Fruit fly (Drosophila melanogaster) whole organism, embryonic: ENCODE measurements around the gene ImpE1.
A peak's percentile ranks its signal among the peaks of the same experiment; 100 is the strongest.

Source experiments
- Ada2b ChIP-seq: fragments of 200-800 bp; sonication (Bioruptor generic); IDR thresholded peaks from 2 replicates; pipeline ENCODE4 v1.3.6; 2022; ENCODE audit warnings: missing biosample characterization, missing genetic modification characterization
- Atf3 ChIP-seq: fragments of 200-800 bp; sonication (Bioruptor generic); optimal IDR thresholded peaks from 3 replicates; lab custom pipeline; 2016; ENCODE audit warnings: missing biosample characterization, missing genetic modification characterization
- Awh ChIP-seq: fragments of 200-800 bp; sonication (Bioruptor generic); IDR thresholded peaks from 2 replicates; pipeline ENCODE4, ENCODE4 v1.3.6; 2022; ENCODE audit warnings: missing biosample characterization, missing genetic modification characterization
- CG12744 ChIP-seq: fragments of 200-800 bp; sonication (Bioruptor generic); optimal IDR thresholded peaks from 2 replicates; lab custom pipeline; 2016; ENCODE audit warnings: missing biosample characterization, missing genetic modification characterization
- CG13424 ChIP-seq: fragments of 200-800 bp; sonication (Bioruptor generic); optimal IDR thresholded peaks from 2 replicates; lab custom pipeline; 2019; ENCODE audit warnings: missing biosample characterization, mild to moderate bottlenecking, missing genetic modification characterization, moderate library complexity
- CG15479 ChIP-seq: fragments of 200-800 bp; sonication (Bioruptor generic); optimal IDR thresholded peaks from 3 replicates; lab custom pipeline; 2019; ENCODE audit warnings: missing biosample characterization, mild to moderate bottlenecking, missing genetic modification characterization, moderate library complexity
- CG17186 ChIP-seq: fragments of 200-800 bp; sonication (Bioruptor generic); optimal IDR thresholded peaks from 3 replicates; lab custom pipeline; 2017; ENCODE audit warnings: missing biosample characterization, missing genetic modification reagents, missing genetic modification characterization
- CG2120 ChIP-seq: fragments of 200-800 bp; sonication (Bioruptor generic); optimal IDR thresholded peaks from 3 replicates; lab custom pipeline; 2016; ENCODE audit warnings: missing biosample characterization, missing genetic modification characterization
- CG2199 ChIP-seq: fragments of 200-800 bp; sonication (Bioruptor generic); IDR thresholded peaks from 3 replicates; pipeline ENCODE4 v1.3.6; 2022; ENCODE audit warnings: missing biosample characterization, missing genetic modification characterization
- CG2712 ChIP-seq: fragments of 200-800 bp; optimal IDR thresholded peaks from 3 replicates; lab custom pipeline; 2019; ENCODE audit warnings: missing biosample characterization, mild to moderate bottlenecking, missing genetic modification characterization, moderate library complexity
- CG2889 ChIP-seq: fragments of 200-800 bp; sonication (Bioruptor generic); IDR thresholded peaks from 3 replicates; pipeline ENCODE4 v1.3.6; 2022; ENCODE audit warnings: missing biosample characterization, missing genetic modification characterization
- CG30020 ChIP-seq: fragments of 200-800 bp; optimal IDR thresholded peaks from 2 replicates; lab custom pipeline; 2019; ENCODE audit warnings: missing biosample characterization, mild to moderate bottlenecking, missing genetic modification characterization, moderate library complexity
- CG32772 ChIP-seq: fragments of 200-800 bp; sonication (Bioruptor generic); IDR thresholded peaks from 2 replicates; pipeline ENCODE4 v1.3.6; 2022; ENCODE audit warnings: missing biosample characterization, missing genetic modification characterization
- CG33557 ChIP-seq: fragments of 200-800 bp; sonication (Bioruptor generic); optimal IDR thresholded peaks from 2 replicates; lab custom pipeline; 2019; ENCODE audit warnings: missing biosample characterization, mild to moderate bottlenecking, missing genetic modification characterization, moderate library complexity
- CG34224 ChIP-seq: fragments of 200-800 bp; sonication (Bioruptor generic); IDR thresholded peaks from 3 replicates; pipeline ENCODE4 v1.3.6; 2022; ENCODE audit warnings: missing biosample characterization, missing genetic modification characterization; ENCODE audit not compliant: partially characterized antibody
- CG34376 ChIP-seq: fragments of 200-800 bp; sonication (Bioruptor generic); optimal IDR thresholded peaks from 2 replicates; lab custom pipeline; 2018; ENCODE audit warnings: missing biosample characterization, mild to moderate bottlenecking, missing genetic modification characterization
- CG34422 ChIP-seq: fragments of 200-800 bp; sonication (Bioruptor generic); IDR thresholded peaks from 3 replicates; pipeline ENCODE4 v1.3.6; 2022; ENCODE audit warnings: missing biosample characterization, missing genetic modification characterization
- CG3726 ChIP-seq: fragments of 200-800 bp; sonication (Bioruptor generic); IDR thresholded peaks from 3 replicates; pipeline ENCODE4, ENCODE4 v1.3.6; 2022; ENCODE audit warnings: missing biosample characterization, missing genetic modification characterization
- CG42726 ChIP-seq: fragments of 200-800 bp; sonication (Bioruptor generic); IDR thresholded peaks from 2 replicates; pipeline ENCODE4 v1.3.6; 2022; ENCODE audit warnings: missing biosample characterization, missing genetic modification characterization; ENCODE audit not compliant: partially characterized antibody
- CG6689 ChIP-seq: fragments of 200-800 bp; sonication (Bioruptor generic); IDR thresholded peaks from 2 replicates; pipeline ENCODE4 v1.3.6; 2022; ENCODE audit warnings: missing biosample characterization, missing genetic modification characterization
- CG7928 ChIP-seq: fragments of 200-800 bp; sonication (Bioruptor generic); optimal IDR thresholded peaks from 2 replicates; lab custom pipeline; 2017; ENCODE audit warnings: missing biosample characterization, mild to moderate bottlenecking, missing genetic modification characterization
- Dbx ChIP-seq: fragments of 200-800 bp; sonication (Bioruptor generic); IDR thresholded peaks from 3 replicates; pipeline ENCODE4 v1.3.6; 2022; ENCODE audit warnings: missing biosample characterization, missing genetic modification characterization
- Doc2 ChIP-seq: fragments of 200-800 bp; sonication (Bioruptor generic); IDR thresholded peaks from 2 replicates; pipeline ENCODE4 v1.3.6; 2022; ENCODE audit warnings: missing biosample characterization, missing genetic modification characterization
- Fer3 ChIP-seq: fragments of 200-800 bp; sonication (Bioruptor generic); optimal IDR thresholded peaks from 2 replicates; lab custom pipeline; 2018; ENCODE audit warnings: missing biosample characterization, mild to moderate bottlenecking, missing genetic modification characterization, moderate library complexity
- HLH54F ChIP-seq: fragments of 200-800 bp; sonication (Bioruptor generic); optimal IDR thresholded peaks from 3 replicates; lab custom pipeline; 2016; ENCODE audit warnings: missing biosample characterization, missing genetic modification characterization
- Hey ChIP-seq: fragments of 200-800 bp; sonication (Bioruptor generic); optimal IDR thresholded peaks from 3 replicates; lab custom pipeline; 2018; ENCODE audit warnings: missing biosample characterization, mild to moderate bottlenecking, missing genetic modification characterization
- Hr39 ChIP-seq: fragments of >200 bp; optimal IDR thresholded peaks from 2 replicates; lab custom pipeline; 2017
- Hsf ChIP-seq: fragments of 200-800 bp; sonication (Bioruptor generic); optimal IDR thresholded peaks from 3 replicates; lab custom pipeline; 2016; ENCODE audit warnings: missing biosample characterization, missing genetic modification characterization
- Lhr ChIP-seq: fragments of 200-800 bp; sonication (Bioruptor generic); optimal IDR thresholded peaks from 3 replicates; lab custom pipeline; 2017; ENCODE audit warnings: mild to moderate bottlenecking, missing biosample characterization, missing genetic modification reagents, missing genetic modification characterization
- Opbp ChIP-seq: fragments of 200-800 bp; sonication (Bioruptor generic); IDR thresholded peaks from 3 replicates; pipeline ENCODE4 v1.3.6; 2022; ENCODE audit warnings: missing biosample characterization, missing genetic modification characterization; ENCODE audit not compliant: partially characterized antibody
- Scr ChIP-seq: fragments of 200-800 bp; sonication (Bioruptor generic); IDR thresholded peaks from 2 replicates; pipeline ENCODE4 v1.3.6; 2022; ENCODE audit warnings: missing biosample characterization, missing genetic modification characterization; ENCODE audit not compliant: partially characterized antibody
- Sox102F ChIP-seq: fragments of 200-800 bp; sonication (Bioruptor generic); optimal IDR thresholded peaks from 2 replicates; lab custom pipeline; 2018; ENCODE audit warnings: missing biosample characterization, mild to moderate bottlenecking, missing genetic modification characterization, moderate library complexity
- abd-A ChIP-seq: fragments of 200-800 bp; sonication (Bioruptor generic); optimal IDR thresholded peaks from 3 replicates; lab custom pipeline; 2019; ENCODE audit warnings: missing biosample characterization, mild to moderate bottlenecking, missing genetic modification characterization, moderate library complexity
- ara ChIP-seq: fragments of 200-800 bp; sonication (Bioruptor generic); IDR thresholded peaks from 2 replicates; pipeline ENCODE4 v1.3.6; 2022; ENCODE audit warnings: missing biosample characterization, missing genetic modification characterization
- ato ChIP-seq: fragments of 200-800 bp; sonication (Bioruptor generic); IDR thresholded peaks from 2 replicates; pipeline ENCODE4 v1.3.6; 2022; ENCODE audit warnings: missing biosample characterization, missing genetic modification characterization; ENCODE audit not compliant: partially characterized antibody
- bigmax ChIP-seq: fragments of 200-800 bp; sonication (Bioruptor generic); optimal IDR thresholded peaks from 2 replicates; lab custom pipeline; 2018; ENCODE audit warnings: missing biosample characterization, mild to moderate bottlenecking, missing genetic modification characterization
- bowl ChIP-seq: fragments of 200-800 bp; sonication (Bioruptor generic); IDR thresholded peaks from 2 replicates; pipeline ENCODE4 v1.3.6; 2022; ENCODE audit warnings: missing biosample characterization, missing genetic modification characterization
- chn ChIP-seq: fragments of 200-800 bp; sonication (Bioruptor generic); optimal IDR thresholded peaks from 2 replicates; lab custom pipeline; 2016; ENCODE audit warnings: missing biosample characterization, missing genetic modification characterization
- crol ChIP-seq: fragments of 200-800 bp; sonication (Bioruptor generic); IDR thresholded peaks from 2 replicates; pipeline ENCODE4 v1.3.6; 2022; ENCODE audit warnings: missing biosample characterization, missing genetic modification characterization
- emc ChIP-seq: fragments of 200-800 bp; sonication (Bioruptor generic); optimal IDR thresholded peaks from 2 replicates; lab custom pipeline; 2016; ENCODE audit warnings: missing biosample characterization, missing genetic modification characterization
- fd102C ChIP-seq: fragments of 200-800 bp; sonication (Bioruptor generic); optimal IDR thresholded peaks from 2 replicates; lab custom pipeline; 2018; ENCODE audit warnings: missing biosample characterization, mild to moderate bottlenecking, missing genetic modification characterization, moderate library complexity
- gsb ChIP-seq: fragments of 200-800 bp; sonication (Bioruptor generic); IDR thresholded peaks from 2 replicates; pipeline ENCODE4 v1.3.6; 2022; ENCODE audit warnings: missing biosample characterization, missing genetic modification characterization
- kay ChIP-seq: fragments of 200-800 bp; sonication (Bioruptor generic); optimal IDR thresholded peaks from 2 replicates; lab custom pipeline; 2016; ENCODE audit warnings: missing biosample characterization, missing genetic modification characterization
- ken ChIP-seq: fragments of 200-800 bp; sonication (Bioruptor generic); IDR thresholded peaks from 3 replicates; pipeline ENCODE4 v1.3.6; 2022; ENCODE audit warnings: missing biosample characterization, missing genetic modification characterization
- knrl ChIP-seq: fragments of 200-800 bp; sonication (Bioruptor generic); IDR thresholded peaks from 3 replicates; pipeline ENCODE4 v1.3.6; 2022; ENCODE audit warnings: missing biosample characterization, missing genetic modification characterization; ENCODE audit not compliant: partially characterized antibody
- nom ChIP-seq: fragments of 200-800 bp; sonication (Bioruptor generic); optimal IDR thresholded peaks from 2 replicates; lab custom pipeline; 2017; ENCODE audit warnings: missing biosample characterization, missing genetic modification characterization, mild to moderate bottlenecking, moderate library complexity, missing genetic modification reagents
- onecut ChIP-seq: fragments of 200-800 bp; sonication (Bioruptor generic); IDR thresholded peaks from 2 replicates; pipeline ENCODE4 v1.3.6; 2022; ENCODE audit warnings: missing biosample characterization, missing genetic modification characterization
- otp ChIP-seq: fragments of 200-800 bp; sonication (Bioruptor generic); IDR thresholded peaks from 3 replicates; pipeline ENCODE4, ENCODE4 v1.3.6; 2022; ENCODE audit warnings: missing biosample characterization, missing genetic modification characterization
- so ChIP-seq: fragments of 200-800 bp; sonication (Bioruptor generic); IDR thresholded peaks from 3 replicates; pipeline ENCODE4 v1.3.6; 2022; ENCODE audit warnings: missing biosample characterization, missing genetic modification characterization

ImpE1 gene

dm6 chr3L:8394944-8395343, 22.7 kb downstream of the ImpE1 start (continued):
- no peak for TF ChIP-seq Hsf (GFP tag; lab: Kevin White, UChicago)
- peak; percentile 72 for TF ChIP-seq Opbp (GFP tag; lab: Robert Waterston, UW)
- TF ChIP-seq HLH54F = no peak
- TF ChIP-seq ato (GFP tag; lab: Robert Waterston, UW) = 0 out of 2 replicates have a peak, but pooled peaks have one; percentile 25
- TF ChIP-seq CG42726 (GFP tag; lab: Robert Waterston, UW) = peak; percentile 53; the same call in 1 of the 2 replicates

- TF ChIP-seq Hr39 (lab: Kevin White, UChicago) (no peak), nom (GFP tag; lab: Kevin White, UChicago) (no peak), CG13424 (tag; lab: Kevin White, UChicago) (peak; percentile 54), CG34376 (GFP tag; lab: Kevin White, UChicago) (no peak), gsb (no peak), Lhr (no peak), CG3726 (no peak), ken (no peak), Doc2 (no peak), CG2120 (GFP tag; lab: Kevin White, UChicago) (peak; percentile 58), CG2889 (GFP tag; lab: Robert Waterston, UW) (no peak), ara (peak; percentile 43), so (GFP tag; lab: Robert Waterston, UW) (peak; percentile 33; the same call in 1 of the 3 replicates), chn (peak; percentile 53), Awh (GFP tag; lab: Robert Waterston, UW) (0 out of 2 replicates have a peak, but pooled peaks have one; percentile 32), CG17186 (GFP tag; lab: Kevin White, UChicago) (no peak), Atf3 (GFP tag; lab: Kevin White, UChicago) (no peak), onecut (GFP tag; lab: Robert Waterston, UW) (no peak), CG34224 (GFP tag; lab: Robert Waterston, UW) (no peak), CG15479 (no peak), bowl (GFP tag; lab: Robert Waterston, UW) (no peak), bigmax (GFP tag; lab: Kevin White, UChicago) (no peak), crol (GFP tag; lab: Robert Waterston, UW) (no peak), CG7928 (GFP tag; lab: Kevin White, UChicago) (no peak), CG2712 (tag; lab: Kevin White, UChicago) (peak; percentile 57), CG6689 (GFP tag; lab: Robert Waterston, UW) (0 out of 2 replicates have a peak, but pooled peaks have one; percentile 33), otp (GFP tag; lab: Robert Waterston, UW) (no peak), Ada2b (no peak), fd102C (GFP tag; lab: Kevin White, UChicago) (no peak), kay (GFP tag; lab: Kevin White, UChicago) (no peak), abd-A (tag; lab: Kevin White, UChicago) (no peak), Hey (tag; lab: Kevin White, UChicago) (no peak), Dbx (0 out of 3 replicates have a peak, but pooled peaks have one; percentile 20), Scr (GFP tag; lab: Robert Waterston, UW) (no peak), CG32772 (GFP tag; lab: Robert Waterston, UW) (no peak), CG12744 (GFP tag; lab: Kevin White, UChicago) (no peak), CG30020 (tag; lab: Kevin White, UChicago) (no peak), Fer3 (tag; lab: Kevin White, UChicago) (peak; percentile 18), CG33557 (peak; percentile 33), Sox102F (GFP tag; lab: Kevin White, UChicago) (peak; percentile 59), CG34422 (GFP tag; lab: Robert Waterston, UW) (0 out of 3 replicates have a peak, but pooled peaks have one; percentile 29), CG2199 (GFP tag; lab: Robert Waterston, UW) (no peak), knrl (no peak), emc (GFP tag; lab: Kevin White, UChicago) (no peak)
Measured at dm6 chr3L:8395630-8396168, 23.5 kb downstream of the ImpE1 start, which contains the start of gene CG7120. CG7120 (plus strand) TSS chr3L:8396000.
